Worm (Caenorhabditis elegans) whole organism, young adult: ENCODE results near the gene tat-4.

ENCODE experiments used
- B0019.2 ChIP-seq: fragments of 200-800 bp; sonication (Bioruptor generic); conservative IDR thresholded peaks from 2 replicates; pipeline ENCODE4 v1.3.6; 2022; ENCODE audit warnings: missing genetic modification reagents, missing genetic modification characterization, missing compliant biosample characterization
- B0035.1 ChIP-seq: sonication (generic microtip); optimal IDR thresholded peaks from 2 replicates; lab custom pipeline; 2016; ENCODE audit warnings: missing genetic modification characterization, mild to moderate bottlenecking, missing compliant biosample characterization, missing genotype, missing genetic modification reagents
- B0261.1 ChIP-seq: sonication (generic microtip); optimal IDR thresholded peaks from 2 replicates; lab custom pipeline; 2016; ENCODE audit warnings: mild to moderate bottlenecking, missing genetic modification characterization, moderate library complexity, missing compliant biosample characterization
- B0336.3 ChIP-seq: fragments of 200-800 bp; sonication (Bioruptor generic); IDR thresholded peaks from 2 replicates; pipeline ENCODE4 v1.3.6; 2022; ENCODE audit warnings: missing genetic modification characterization, missing compliant biosample characterization
- D2030.7 ChIP-seq: fragments of 200-800 bp; sonication (Bioruptor generic); IDR thresholded peaks from 2 replicates; pipeline ENCODE4 v1.3.6; 2022; ENCODE audit warnings: missing genetic modification reagents, missing genetic modification characterization, missing compliant biosample characterization
- F23B12.7 ChIP-seq: sonication (generic microtip); optimal IDR thresholded peaks from 2 replicates; lab custom pipeline; 2017; ENCODE audit warnings: missing genetic modification characterization, mild to moderate bottlenecking, missing compliant biosample characterization, antibody characterized with exemption, moderate library complexity; ENCODE audit not compliant: insufficient read depth
- F37B4.10 ChIP-seq: fragments of 200-800 bp; sonication (Bioruptor generic); IDR thresholded peaks from 2 replicates; pipeline ENCODE4 v1.3.6; 2022; ENCODE audit warnings: missing genetic modification characterization, missing compliant biosample characterization
- F55B11.4 ChIP-seq: sonication (generic microtip); optimal IDR thresholded peaks from 2 replicates; lab custom pipeline; 2016; ENCODE audit warnings: missing compliant biosample characterization, missing genetic modification characterization, borderline replicate concordance; ENCODE audit not compliant: insufficient read depth
- F57C9.4 ChIP-seq: sonication (generic microtip); optimal IDR thresholded peaks from 2 replicates; lab custom pipeline; 2017; ENCODE audit warnings: mild to moderate bottlenecking, missing genetic modification characterization, missing compliant biosample characterization
- Y95B8A.8 ChIP-seq: fragments of 200-800 bp; sonication (Bioruptor generic); IDR thresholded peaks from 2 replicates; pipeline ENCODE4 v1.3.6; 2022; ENCODE audit warnings: missing genetic modification reagents, missing genetic modification characterization, missing compliant biosample characterization
- ZK185.1 ChIP-seq: sonication (generic microtip); optimal IDR thresholded peaks from 2 replicates; lab custom pipeline; 2016; ENCODE audit warnings: mild to moderate bottlenecking, missing genetic modification characterization, missing compliant biosample characterization; ENCODE audit not compliant: poor library complexity, severe bottlenecking
- aptf-2 ChIP-seq: fragments of 200-800 bp; sonication (Bioruptor generic); conservative IDR thresholded peaks from 2 replicates; pipeline ENCODE4 v1.3.6; 2022; ENCODE audit warnings: missing genetic modification reagents, missing genetic modification characterization, missing compliant biosample characterization
- attf-3 ChIP-seq: fragments of 200-800 bp; sonication (Bioruptor generic); conservative IDR thresholded peaks from 2 replicates; pipeline ENCODE4 v1.3.6; 2022; ENCODE audit warnings: missing genetic modification reagents, missing genetic modification characterization, missing compliant biosample characterization
- attf-6 ChIP-seq: fragments of 200-800 bp; sonication (Bioruptor generic); IDR thresholded peaks from 2 replicates; pipeline ENCODE4 v1.3.6; 2022; ENCODE audit warnings: missing genetic modification reagents, missing genetic modification characterization, missing compliant biosample characterization
- ccch-3 ChIP-seq: fragments of 200-800 bp; sonication (Bioruptor generic); optimal IDR thresholded peaks from 2 replicates; lab custom pipeline; 2018; ENCODE audit warnings: mild to moderate bottlenecking, missing genetic modification characterization, missing compliant biosample characterization
- ceh-79 ChIP-seq: sonication (generic microtip); optimal IDR thresholded peaks from 2 replicates; lab custom pipeline; 2017; ENCODE audit warnings: mild to moderate bottlenecking, missing genetic modification characterization, missing compliant biosample characterization
- dpl-1 ChIP-seq: fragments of 150-350 bp; optimal IDR thresholded peaks from 2 replicates; lab custom pipeline; 2014; ENCODE audit warnings: missing biosample characterization, missing genetic modification reagents, missing genetic modification characterization
- egl-18 ChIP-seq: fragments of 200-800 bp; sonication (Bioruptor generic); IDR thresholded peaks from 2 replicates; pipeline ENCODE4 v1.3.6; 2022; ENCODE audit warnings: missing genetic modification reagents, missing genetic modification characterization, missing compliant biosample characterization
- ets-4 ChIP-seq: fragments of 200-800 bp; sonication (Bioruptor generic); optimal IDR thresholded peaks from 2 replicates; lab custom pipeline; 2018; ENCODE audit warnings: mild to moderate bottlenecking, missing genetic modification characterization, missing compliant biosample characterization
- gei-17 ChIP-seq: fragments of 200-800 bp; sonication (Bioruptor generic); optimal IDR thresholded peaks from 2 replicates; lab custom pipeline; 2018; ENCODE audit warnings: mild to moderate bottlenecking, missing genetic modification characterization, missing compliant biosample characterization
- hmg-20 ChIP-seq: fragments of 200-800 bp; sonication (Bioruptor generic); IDR thresholded peaks from 2 replicates; pipeline ENCODE4 v1.3.6; 2022; ENCODE audit warnings: missing genetic modification reagents, missing genetic modification characterization, missing compliant biosample characterization
- hsf-1 ChIP-seq: fragments of 200-800 bp; sonication (Bioruptor generic); IDR thresholded peaks from 2 replicates; pipeline ENCODE4 v1.3.6; 2022; ENCODE audit warnings: missing genetic modification reagents, missing genetic modification characterization, missing compliant biosample characterization
- lin-35 ChIP-seq, 3 experiments: fragments of 150-350 bp in 2 of 3; sonication (generic microtip) in 1 of 3; optimal IDR thresholded peaks; 2 replicates each; lab custom pipeline; 2014 to 2018; ENCODE audit warnings: missing biosample characterization in 3 of 3, missing genetic modification characterization in 3 of 3, missing genetic modification reagents in 3 of 3
- lin-40 ChIP-seq: sonication (generic microtip); optimal IDR thresholded peaks from 2 replicates; lab custom pipeline; 2016; ENCODE audit warnings: missing genetic modification characterization, mild to moderate bottlenecking, missing compliant biosample characterization, missing genotype, missing genetic modification reagents
- lir-1 ChIP-seq: fragments of 200-800 bp; sonication (Bioruptor generic); conservative IDR thresholded peaks from 2 replicates; pipeline ENCODE4 v1.3.6; 2022; ENCODE audit warnings: missing genetic modification reagents, missing genetic modification characterization, missing compliant biosample characterization
- lsl-1 ChIP-seq: fragments of 200-800 bp; sonication (Bioruptor generic); optimal IDR thresholded peaks from 2 replicates; lab custom pipeline; 2018; ENCODE audit warnings: mild to moderate bottlenecking, missing genetic modification characterization, moderate library complexity, missing compliant biosample characterization
- madf-10 ChIP-seq: sonication (generic microtip); optimal IDR thresholded peaks from 2 replicates; lab custom pipeline; 2016; ENCODE audit warnings: mild to moderate bottlenecking, missing genetic modification characterization, missing compliant biosample characterization
- mcd-1 ChIP-seq: fragments of 200-800 bp; sonication (Bioruptor generic); IDR thresholded peaks from 2 replicates; pipeline ENCODE4 v1.3.6; 2022; ENCODE audit warnings: missing genetic modification reagents, missing genetic modification characterization, missing compliant biosample characterization
- mel-28 ChIP-seq: sonication (generic microtip); optimal IDR thresholded peaks from 2 replicates; lab custom pipeline; 2016; ENCODE audit warnings: borderline replicate concordance, mild to moderate bottlenecking, missing genetic modification characterization, missing compliant biosample characterization
- mes-4 ChIP-seq: sonication (generic microtip); optimal IDR thresholded peaks from 2 replicates; lab custom pipeline; 2016; ENCODE audit warnings: missing genotype, missing genetic modification characterization, missing compliant biosample characterization
- nhr-80 ChIP-seq: sonication (generic microtip); optimal IDR thresholded peaks from 2 replicates; lab custom pipeline; 2016; ENCODE audit warnings: missing genetic modification characterization, missing compliant biosample characterization
- rcor-1 ChIP-seq: fragments of 200-800 bp; sonication (Bioruptor generic); IDR thresholded peaks from 2 replicates; pipeline ENCODE4 v1.3.6; 2022; ENCODE audit warnings: missing genetic modification reagents, missing genetic modification characterization, missing compliant biosample characterization
- rpc-1 ChIP-seq, 2 experiments: fragments of 150-350 bp in 1 of 2; sonication (generic microtip) in 1 of 2; optimal IDR thresholded peaks; 2 replicates each; lab custom pipeline; 2014 to 2018; ENCODE audit warnings: missing biosample characterization in 1 of 2, missing genetic modification characterization in 1 of 2, missing genetic modification reagents in 1 of 2, missing genotype in 1 of 2
- snpc-3.4 ChIP-seq: sonication (generic microtip); optimal IDR thresholded peaks from 2 replicates; lab custom pipeline; 2017; ENCODE audit warnings: missing genetic modification characterization, mild to moderate bottlenecking, missing compliant biosample characterization, antibody characterized with exemption, moderate library complexity, missing genotype, missing genetic modification reagents
- sptf-2 ChIP-seq: fragments of 200-800 bp; sonication (Bioruptor generic); optimal IDR thresholded peaks from 2 replicates; lab custom pipeline; 2018; ENCODE audit warnings: mild to moderate bottlenecking, missing genetic modification characterization, missing compliant biosample characterization
- xnd-1 ChIP-seq: sonication (generic microtip); optimal IDR thresholded peaks from 2 replicates; lab custom pipeline; 2016; ENCODE audit warnings: missing genotype, missing genetic modification reagents, missing genetic modification characterization, missing compliant biosample characterization
- ztf-22 ChIP-seq: fragments of 200-800 bp; sonication (Bioruptor generic); optimal IDR thresholded peaks from 2 replicates; lab custom pipeline; 2018; ENCODE audit warnings: mild to moderate bottlenecking, missing genetic modification characterization, moderate library complexity, missing compliant biosample characterization
- ztf-26 ChIP-seq: sonication (generic microtip); optimal IDR thresholded peaks from 2 replicates; lab custom pipeline; 2017; ENCODE audit warnings: missing genetic modification characterization, missing compliant biosample characterization
- ztf-28 ChIP-seq: fragments of 200-800 bp; sonication (Bioruptor generic); IDR thresholded peaks from 2 replicates; pipeline ENCODE4 v1.3.6; 2022; ENCODE audit warnings: missing genetic modification reagents, missing genetic modification characterization, missing compliant biosample characterization
- ztf-3 ChIP-seq: fragments of 200-800 bp; sonication (Bioruptor generic); optimal IDR thresholded peaks from 2 replicates; lab custom pipeline; 2018; ENCODE audit warnings: mild to moderate bottlenecking, missing genetic modification characterization, missing compliant biosample characterization

tat-4 gene

DNA sequence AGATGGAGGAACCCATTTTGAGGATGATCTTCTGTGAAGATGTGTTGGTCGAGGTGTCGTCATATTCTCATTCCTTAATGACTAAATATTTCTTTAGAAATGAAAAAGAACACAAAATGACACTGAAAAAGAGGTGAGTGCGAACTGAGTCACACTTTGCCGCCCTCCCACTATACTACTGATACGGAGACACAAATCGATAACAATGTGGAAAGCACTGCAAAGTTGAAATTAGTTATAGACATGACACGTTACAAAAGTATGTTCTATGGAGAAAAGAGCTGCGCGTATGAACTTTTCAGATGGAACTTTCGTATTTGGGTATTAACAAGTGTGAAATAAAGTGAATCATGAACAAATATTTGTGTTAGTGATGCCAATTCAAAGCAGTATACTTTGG lies at the start of gene tat-4:
tat-4 (minus strand) TSS at position 117 of the 400 bp plus-strand sequence.
- TF ChIP-seq nhr-80 (tag; lab: Kevin White, UChicago): peak; percentile 73
- no peak for TF ChIP-seq ceh-79 (tag; lab: Kevin White, UChicago)

DNA sequence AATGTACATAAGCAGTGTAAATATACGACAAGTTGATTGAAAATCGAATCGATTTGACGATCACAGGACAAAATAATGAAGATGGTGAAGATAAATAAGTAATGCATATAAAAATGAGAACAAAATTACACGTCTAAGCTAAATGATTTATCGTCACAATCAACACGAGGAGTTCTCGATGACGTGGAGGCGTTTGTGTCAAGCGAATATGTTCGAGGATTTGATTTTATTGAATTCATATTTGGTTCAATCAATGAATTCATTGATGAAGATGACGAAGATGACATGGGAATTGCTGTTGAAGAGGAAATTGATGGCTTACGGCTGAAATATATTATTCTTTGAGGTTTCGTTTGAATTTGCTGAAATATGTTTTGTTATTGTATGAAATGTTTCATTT lies 48.4 kb upstream of the tat-4 start, which contains the start of gene nyn-3:
nyn-3 (minus strand) TSS at position 101 of the 400 bp plus-strand sequence.
- no peak for TF ChIP-seq B0336.3 (GFP tag; lab: Robert Waterston, UW)
- TF ChIP-seq snpc-3.4: no peak
- TF ChIP-seq ztf-3 (GFP tag; lab: Kevin White, UChicago): no peak
- no peak for TF ChIP-seq egl-18
- TF ChIP-seq madf-10 (tag; lab: Kevin White, UChicago): no peak
- no peak for TF ChIP-seq ccch-3
- no peak for TF ChIP-seq B0261.1 (tag; lab: Kevin White, UChicago)
- TF ChIP-seq rpc-1 (optimal IDR thresholded peaks at IDR 0.05; lab: Kevin White, UChicago): no peak
- TF ChIP-seq rpc-1 (tag; optimal IDR thresholded peaks at IDR 0.05; lab: Kevin White, UChicago): no peak
- TF ChIP-seq rcor-1 (GFP tag; lab: Robert Waterston, UW): no peak
- no peak for TF ChIP-seq ets-4 (GFP tag; lab: Kevin White, UChicago)
- TF ChIP-seq lsl-1 (GFP tag; lab: Kevin White, UChicago): no peak
- TF ChIP-seq aptf-2 (GFP tag; lab: Robert Waterston, UW): no peak
- no peak for TF ChIP-seq B0035.1 (tag; lab: Kevin White, UChicago)
- TF ChIP-seq B0019.2: no peak
- TF ChIP-seq sptf-2 (GFP tag; lab: Kevin White, UChicago): no peak
- TF ChIP-seq lin-40 (tag; lab: Kevin White, UChicago): no peak
- TF ChIP-seq, all 124 proteins: peak for 0

ce11 chrII:6290047-6290582 lies 46.0 kb upstream of the tat-4 start, which contains the start of gene upb-1:
Gene upb-1, minus strand, starts transcription at chrII:6290097.
- TF ChIP-seq nhr-80 (tag; lab: Kevin White, UChicago) (peak; percentile 32), egl-18 (no peak)

ce11 chrII:6288104-6288503 lies 44.0 kb upstream of the tat-4 start:
- TF ChIP-seq attf-3 (no peak), F55B11.4 (tag; lab: Kevin White, UChicago) (no peak), xnd-1 (tag; lab: Kevin White, UChicago) (no peak), B0035.1 (tag; lab: Kevin White, UChicago) (no peak), ztf-22 (GFP tag; lab: Kevin White, UChicago) (no peak), mes-4 (tag; lab: Kevin White, UChicago) (no peak), nhr-80 (tag; lab: Kevin White, UChicago) (no peak), mel-28 (tag; lab: Kevin White, UChicago) (no peak), ztf-28 (GFP tag; lab: Robert Waterston, UW) (no peak), attf-6 (GFP tag; lab: Robert Waterston, UW) (no peak), ztf-26 (tag; lab: Kevin White, UChicago) (no peak), F37B4.10 (GFP tag; lab: Robert Waterston, UW) (no peak), ZK185.1 (no peak), lir-1 (GFP tag; lab: Robert Waterston, UW) (no peak)

DNA sequence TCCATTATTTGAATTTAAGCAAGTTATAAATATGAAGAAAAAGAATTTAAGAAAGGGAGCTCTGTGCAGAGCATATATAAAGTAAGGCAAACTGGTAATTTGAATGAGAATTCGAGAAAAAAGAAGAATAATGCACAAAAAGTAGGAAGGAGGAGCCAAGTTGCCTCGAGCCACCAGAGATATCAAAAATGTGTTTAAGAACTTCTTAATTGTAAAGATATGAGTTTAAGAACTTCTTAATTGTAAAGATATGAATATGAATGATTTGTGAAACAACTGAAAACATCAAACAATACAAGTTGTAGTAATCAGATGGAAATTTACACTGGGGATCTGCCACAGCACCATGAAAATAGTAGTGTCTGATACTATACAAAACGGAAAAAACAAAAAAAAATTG lies 42.8 kb upstream of the tat-4 start, which contains the start of gene F13H8.6:
F13H8.6 (minus strand) TSS at position 101 of the 400 bp plus-strand sequence.
- TF ChIP-seq dpl-1 (GFP tag; lab: Kevin White, UChicago): no peak
- TF ChIP-seq F57C9.4: no peak
- no peak for TF ChIP-seq mcd-1 (GFP tag; lab: Robert Waterston, UW)
- no peak for TF ChIP-seq gei-17
- no peak for TF ChIP-seq mel-28 (tag; lab: Kevin White, UChicago)
- TF ChIP-seq attf-3: no peak
- TF ChIP-seq hsf-1: no peak
- TF ChIP-seq lin-40 (tag; lab: Kevin White, UChicago): no peak
- TF ChIP-seq lin-35 (GFP tag; optimal IDR thresholded peaks at IDR 0.05; lab: Kevin White, UChicago): no peak
- no peak for TF ChIP-seq snpc-3.4
- no peak for TF ChIP-seq aptf-2 (GFP tag; lab: Robert Waterston, UW)
- TF ChIP-seq hmg-20: no peak
- TF ChIP-seq Y95B8A.8: no peak
- no peak for TF ChIP-seq D2030.7 (GFP tag; lab: Robert Waterston, UW)
- TF ChIP-seq F23B12.7 (tag; lab: Kevin White, UChicago): no peak
